Fruit fly (Drosophila melanogaster): ENCODE data around the gene CG42268.
A peak's percentile ranks its signal among the peaks of the same experiment; 100 is the strongest.

The CG42268 gene

DNA sequence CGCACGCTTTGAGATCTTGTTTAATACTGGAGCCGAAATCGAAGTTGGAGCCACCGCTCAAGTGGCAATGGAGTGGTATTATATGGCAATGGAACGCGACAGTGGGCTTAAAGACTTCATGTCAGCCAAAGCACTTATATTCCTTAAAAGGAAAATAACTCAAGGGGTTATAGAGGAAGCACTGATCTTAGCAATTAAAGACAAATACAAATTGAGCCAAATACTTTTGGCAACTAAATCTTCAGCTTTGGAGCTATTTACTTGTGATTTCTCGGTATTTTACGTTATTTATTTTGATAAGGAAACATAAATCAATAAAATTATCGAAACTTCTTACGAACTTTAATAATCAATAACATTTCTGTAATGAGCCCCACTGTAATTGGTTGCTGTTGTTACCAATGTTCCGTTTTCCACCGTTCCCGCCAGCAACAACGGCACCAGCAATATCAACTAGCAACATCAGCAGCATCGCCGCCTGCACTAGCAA is 16.1 kb downstream of the CG42268 start (continued):
- TF ChIP-seq fd85E (GFP tag; optimal IDR thresholded peaks at IDR 0.05) = peak; percentile 87
- peak; percentile 98 for TF ChIP-seq CG6808 (GFP tag; optimal IDR thresholded peaks at IDR 0.05)
- peak; percentile 94 for TF ChIP-seq CG15336 (GFP tag; IDR thresholded peaks at IDR 0.05)
- peak; percentile 93 for TF ChIP-seq lz (GFP tag; optimal IDR thresholded peaks at IDR 0.05)
- peak; percentile 94 for TF ChIP-seq topi (GFP tag; optimal IDR thresholded peaks at IDR 0.05)
- TF ChIP-seq Blimp-1 (GFP tag; optimal IDR thresholded peaks at IDR 0.05) = peak; percentile 91
- peak; percentile 89 for TF ChIP-seq CG16779 (tag; optimal IDR thresholded peaks at IDR 0.05)
- TF ChIP-seq Hr38 (GFP tag; optimal IDR thresholded peaks at IDR 0.05) = no peak
- peak; percentile 92 for TF ChIP-seq spab (GFP tag; optimal IDR thresholded peaks at IDR 0.05)
- peak; percentile 94 for TF ChIP-seq Hr4 (GFP tag; optimal IDR thresholded peaks at IDR 0.05)
- TF ChIP-seq OdsH (GFP tag; optimal IDR thresholded peaks at IDR 0.05) = peak; percentile 89
- peak; percentile 87 for TF ChIP-seq CG6854 (GFP tag; optimal IDR thresholded peaks at IDR 0.05)
- peak; percentile 93 for TF ChIP-seq CG10631 (GFP tag; optimal IDR thresholded peaks at IDR 0.05)
- peak; percentile 79 for TF ChIP-seq Hr39 (GFP tag; optimal IDR thresholded peaks at IDR 0.05)

DNA sequence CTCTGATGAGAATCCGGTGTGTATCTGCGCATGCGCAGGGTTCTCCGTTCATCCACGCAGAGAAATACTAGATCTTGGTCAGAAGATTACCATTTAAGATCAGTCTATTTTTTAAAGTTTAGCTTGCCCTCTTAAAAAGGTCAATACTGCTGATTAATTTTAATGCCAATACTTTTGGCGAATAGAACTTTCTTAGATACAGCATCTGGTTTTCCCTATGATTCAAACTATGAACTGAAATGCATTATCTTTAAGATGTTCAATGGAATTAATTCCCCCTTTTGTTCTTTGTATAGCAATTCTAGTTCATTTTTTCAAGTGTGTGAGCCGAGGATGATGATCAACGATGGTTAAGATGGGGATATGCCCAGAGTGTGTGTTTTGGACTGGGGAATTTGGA is 17.9 kb downstream of the CG42268 start:
- peak; percentile 42; the same call in 1 of the 3 replicates for TF ChIP-seq CG6163 (GFP tag; IDR thresholded peaks at IDR 0.05)
- peak; percentile 82 for TF ChIP-seq cyc (GFP tag; optimal IDR thresholded peaks at IDR 0.05)
- TF ChIP-seq svp (GFP tag) = peak; percentile 76
- peak; percentile 33 for TF ChIP-seq acj6 (GFP tag; optimal IDR thresholded peaks at IDR 0.05)
- TF ChIP-seq Sox14 (GFP tag; optimal IDR thresholded peaks at IDR 0.05) = peak; percentile 60
- peak; percentile 9; the same call in 1 of the 2 replicates for TF ChIP-seq CG15336 (GFP tag; IDR thresholded peaks at IDR 0.05)
- TF ChIP-seq CG34406 (GFP tag; optimal IDR thresholded peaks at IDR 0.05) = no peak
- peak; percentile 85 for TF ChIP-seq CG6808 (GFP tag; optimal IDR thresholded peaks at IDR 0.05)
- no peak for TF ChIP-seq CG4318 (GFP tag; optimal IDR thresholded peaks at IDR 0.05)
- TF ChIP-seq net (GFP tag; optimal IDR thresholded peaks at IDR 0.05) = peak; percentile 10
- TF ChIP-seq Smox (GFP tag; optimal IDR thresholded peaks at IDR 0.05) = peak; percentile 54
- peak; percentile 82 for TF ChIP-seq Eip78C (GFP tag)
- TF ChIP-seq achi (GFP tag; optimal IDR thresholded peaks at IDR 0.05) = peak; percentile 44
- no peak for TF ChIP-seq CG6276 (GFP tag; optimal IDR thresholded peaks at IDR 0.05)
- TF ChIP-seq CG16779 (tag; optimal IDR thresholded peaks at IDR 0.05) = no peak
- TF ChIP-seq Met (GFP tag; optimal IDR thresholded peaks at IDR 0.05) = peak; percentile 69
- peak; percentile 22 for TF ChIP-seq CG9139 (GFP tag; optimal IDR thresholded peaks at IDR 0.05)
- no peak for TF ChIP-seq Eip93F (GFP tag; optimal IDR thresholded peaks at IDR 0.05)
- TF ChIP-seq Ets21C (GFP tag; optimal IDR thresholded peaks at IDR 0.05) = peak; percentile 37
- TF ChIP-seq Ets96B (tag; optimal IDR thresholded peaks at IDR 0.05) = peak; percentile 76
- no peak for TF ChIP-seq CG8319 (GFP tag; optimal IDR thresholded peaks at IDR 0.05)
- TF ChIP-seq CG11294 (GFP tag; IDR thresholded peaks at IDR 0.05) = no peak
- TF ChIP-seq CG31627 (GFP tag; optimal IDR thresholded peaks at IDR 0.05) = peak; percentile 40
- peak; percentile 83 for TF ChIP-seq CG3032 (tag; optimal IDR thresholded peaks at IDR 0.05)
- TF ChIP-seq salr (GFP tag; optimal IDR thresholded peaks at IDR 0.05) = peak in 1 of 2 experiments; percentile 69
- no peak for TF ChIP-seq CG8632 (GFP tag; optimal IDR thresholded peaks at IDR 0.05)
- TF ChIP-seq Hr38 (GFP tag; optimal IDR thresholded peaks at IDR 0.05) = no peak
- peak; percentile 31 for TF ChIP-seq CG11902 (GFP tag; optimal IDR thresholded peaks at IDR 0.05)
- peak; percentile 79 for TF ChIP-seq CG10669 (GFP tag; optimal IDR thresholded peaks at IDR 0.05)
- TF ChIP-seq CG6854 (GFP tag; optimal IDR thresholded peaks at IDR 0.05) = no peak
- TF ChIP-seq fkh (GFP tag; optimal IDR thresholded peaks at IDR 0.05) = no peak
- TF ChIP-seq CG6792 (GFP tag; optimal IDR thresholded peaks at IDR 0.05) = peak; percentile 3
- no peak for TF ChIP-seq dac (GFP tag; optimal IDR thresholded peaks at IDR 0.05)
- peak; percentile 33 to 37 for TF ChIP-seq ss (GFP tag; optimal IDR thresholded peaks at IDR 0.05)
- TF ChIP-seq CG7368 (GFP tag; optimal IDR thresholded peaks at IDR 0.05) = peak; percentile 43
- TF ChIP-seq esn (GFP tag; optimal IDR thresholded peaks at IDR 0.05) = peak; percentile 67
- TF ChIP-seq eg (GFP tag; IDR thresholded peaks at IDR 0.05) = peak; percentile 42; the same call in 2 of the 3 replicates
- TF ChIP-seq Hr4 (GFP tag; optimal IDR thresholded peaks at IDR 0.05) = no peak
- TF ChIP-seq pdm3 (GFP tag; optimal IDR thresholded peaks at IDR 0.05) = peak; percentile 28
- peak; percentile 15 for TF ChIP-seq OdsH (GFP tag; optimal IDR thresholded peaks at IDR 0.05)
- TF ChIP-seq CG8119 (GFP tag; IDR thresholded peaks at IDR 0.05) = peak; percentile 57
- TF ChIP-seq Blimp-1 (GFP tag; optimal IDR thresholded peaks at IDR 0.05) = peak; percentile 55
- peak; percentile 35 for TF ChIP-seq Lpt (GFP tag; optimal IDR thresholded peaks at IDR 0.05)
- TF ChIP-seq spab (GFP tag; optimal IDR thresholded peaks at IDR 0.05) = peak; percentile 20
- peak; percentile 73 for TF ChIP-seq topi (GFP tag; optimal IDR thresholded peaks at IDR 0.05)
